Worm (Caenorhabditis elegans): ENCODE measurements around the gene srw-38.

ce11 chrV:19829225-19829624 is 7.0 kb upstream of the srw-38 start:
- TF ChIP-seq nhr-12 (tag; optimal IDR thresholded peaks at IDR 0.05): no peak
- no peak for TF ChIP-seq mdl-1 (tag; optimal IDR thresholded peaks at IDR 0.05)
- no peak for TF ChIP-seq nhr-71 (tag; optimal IDR thresholded peaks at IDR 0.05)
- no peak for TF ChIP-seq jun-1 (tag; optimal IDR thresholded peaks at IDR 0.05)
- TF ChIP-seq ets-5 (GFP tag; IDR thresholded peaks at IDR 0.05): no peak
- no peak for TF ChIP-seq lir-3 (tag; optimal IDR thresholded peaks at IDR 0.05; ENCODE audit: poor library complexity)
- no peak for TF ChIP-seq nhr-237 (tag; optimal IDR thresholded peaks at IDR 0.05)
- no peak for TF ChIP-seq rnt-1 (tag; optimal IDR thresholded peaks at IDR 0.05)
- TF ChIP-seq nhr-76 (tag; optimal IDR thresholded peaks at IDR 0.05): no peak
- no peak for TF ChIP-seq vab-15 (tag; optimal IDR thresholded peaks at IDR 0.05)
- no peak for TF ChIP-seq dpl-1 (GFP tag; optimal IDR thresholded peaks at IDR 0.05)

Measured in whole organism, L1 larva.